Worm (Caenorhabditis elegans) whole organism, young adult: Measurements from ENCODE around the gene F38B7.10.

Experiments
- D2030.7 ChIP-seq: fragments of 200-800 bp; sonication (Bioruptor generic); IDR thresholded peaks from 2 replicates; pipeline ENCODE4 v1.3.6; 2022; ENCODE audit warnings: missing genetic modification reagents, missing genetic modification characterization, missing compliant biosample characterization
- F10E7.11 ChIP-seq: sonication (generic microtip); optimal IDR thresholded peaks from 2 replicates; lab custom pipeline; 2017; ENCODE audit warnings: mild to moderate bottlenecking, missing genetic modification characterization, moderate library complexity, missing compliant biosample characterization
- F22D6.2 ChIP-seq: sonication (generic microtip); optimal IDR thresholded peaks from 2 replicates; lab custom pipeline; 2016; ENCODE audit warnings: mild to moderate bottlenecking, missing genetic modification characterization, missing compliant biosample characterization
- F33H1.4 ChIP-seq: fragments of 200-800 bp; sonication (Bioruptor generic); IDR thresholded peaks from 2 replicates; pipeline ENCODE4 v1.3.6; 2022; ENCODE audit warnings: missing genetic modification reagents, missing genetic modification characterization, missing compliant biosample characterization
- F57C9.4 ChIP-seq: sonication (generic microtip); optimal IDR thresholded peaks from 2 replicates; lab custom pipeline; 2017; ENCODE audit warnings: mild to moderate bottlenecking, missing genetic modification characterization, missing compliant biosample characterization
- K11D2.4 ChIP-seq: fragments of 200-800 bp; sonication (Bioruptor generic); IDR thresholded peaks from 2 replicates; pipeline ENCODE4 v1.3.6; 2022; ENCODE audit warnings: missing genetic modification reagents, missing genetic modification characterization, missing compliant biosample characterization
- T07F8.4 ChIP-seq: sonication (generic microtip); optimal IDR thresholded peaks from 2 replicates; lab custom pipeline; 2016; ENCODE audit warnings: mild to moderate bottlenecking, missing genetic modification characterization, moderate library complexity, missing compliant biosample characterization
- T26A5.8 ChIP-seq: sonication (generic microtip); optimal IDR thresholded peaks from 2 replicates; lab custom pipeline; 2016; ENCODE audit warnings: missing genetic modification characterization, missing compliant biosample characterization
- Y53G8AR.9 ChIP-seq: fragments of 200-800 bp; sonication (Bioruptor generic); conservative IDR thresholded peaks from 2 replicates; pipeline ENCODE4 v1.3.6; 2022; ENCODE audit warnings: missing genetic modification reagents, missing genetic modification characterization, missing compliant biosample characterization
- Y56A3A.18 ChIP-seq: fragments of 200-800 bp; sonication (Bioruptor generic); IDR thresholded peaks from 2 replicates; pipeline ENCODE4 v1.3.6; 2022; ENCODE audit warnings: missing genetic modification reagents, missing genetic modification characterization, missing compliant biosample characterization
- ZK185.1 ChIP-seq: sonication (generic microtip); optimal IDR thresholded peaks from 2 replicates; lab custom pipeline; 2016; ENCODE audit warnings: mild to moderate bottlenecking, missing genetic modification characterization, missing compliant biosample characterization; ENCODE audit not compliant: poor library complexity, severe bottlenecking
- atf-7 ChIP-seq: sonication (generic microtip); optimal IDR thresholded peaks from 2 replicates; lab custom pipeline; 2017; ENCODE audit warnings: mild to moderate bottlenecking, missing genetic modification characterization, missing compliant biosample characterization
- athp-1 ChIP-seq: sonication (generic microtip); optimal IDR thresholded peaks from 2 replicates; lab custom pipeline; 2017; ENCODE audit warnings: mild to moderate bottlenecking, missing genetic modification characterization, missing compliant biosample characterization
- attf-3 ChIP-seq: fragments of 200-800 bp; sonication (Bioruptor generic); conservative IDR thresholded peaks from 2 replicates; pipeline ENCODE4 v1.3.6; 2022; ENCODE audit warnings: missing genetic modification reagents, missing genetic modification characterization, missing compliant biosample characterization
- bed-1 ChIP-seq: fragments of 200-800 bp; sonication (Bioruptor generic); IDR thresholded peaks from 2 replicates; pipeline ENCODE4 v1.3.6; 2022; ENCODE audit warnings: missing genetic modification reagents, missing genetic modification characterization, missing compliant biosample characterization
- bed-2 ChIP-seq: fragments of 200-800 bp; sonication (Bioruptor generic); IDR thresholded peaks from 2 replicates; pipeline ENCODE4 v1.3.6; 2022; ENCODE audit warnings: missing genetic modification reagents, missing genetic modification characterization, missing compliant biosample characterization
- cebp-2 ChIP-seq: fragments of 200-800 bp; sonication (Bioruptor generic); IDR thresholded peaks from 2 replicates; pipeline ENCODE4 v1.3.6; 2022; ENCODE audit warnings: missing genetic modification characterization, missing compliant biosample characterization
- ceh-27 ChIP-seq: fragments of 200-800 bp; sonication (Bioruptor generic); optimal IDR thresholded peaks from 2 replicates; lab custom pipeline; 2018; ENCODE audit warnings: mild to moderate bottlenecking, missing genetic modification characterization, moderate library complexity, missing compliant biosample characterization
- ceh-40 ChIP-seq: fragments of 200-800 bp; sonication (Bioruptor generic); IDR thresholded peaks from 2 replicates; pipeline ENCODE4 v1.3.6; 2022; ENCODE audit warnings: missing genetic modification characterization, missing compliant biosample characterization
- ceh-79 ChIP-seq: sonication (generic microtip); optimal IDR thresholded peaks from 2 replicates; lab custom pipeline; 2017; ENCODE audit warnings: mild to moderate bottlenecking, missing genetic modification characterization, missing compliant biosample characterization
- dpff-1 ChIP-seq: sonication (generic microtip); optimal IDR thresholded peaks from 2 replicates; lab custom pipeline; 2017; ENCODE audit warnings: mild to moderate bottlenecking, missing genetic modification characterization, missing compliant biosample characterization
- him-1 ChIP-seq: sonication (generic microtip); optimal IDR thresholded peaks from 2 replicates; lab custom pipeline; 2016; ENCODE audit warnings: missing genotype, missing genetic modification reagents, missing genetic modification characterization, missing compliant biosample characterization
- hmg-1.2 ChIP-seq: fragments of 200-800 bp; sonication (Bioruptor generic); IDR thresholded peaks from 2 replicates; pipeline ENCODE4 v1.3.6; 2022; ENCODE audit warnings: missing genetic modification reagents, missing genetic modification characterization, missing compliant biosample characterization
- lin-35 ChIP-seq, 3 experiments: fragments of 150-350 bp in 2 of 3; sonication (generic microtip) in 1 of 3; optimal IDR thresholded peaks; 2 replicates each; lab custom pipeline; 2014 to 2018; ENCODE audit warnings: missing biosample characterization in 3 of 3, missing genetic modification characterization in 3 of 3, missing genetic modification reagents in 3 of 3
- lir-1 ChIP-seq: fragments of 200-800 bp; sonication (Bioruptor generic); conservative IDR thresholded peaks from 2 replicates; pipeline ENCODE4 v1.3.6; 2022; ENCODE audit warnings: missing genetic modification reagents, missing genetic modification characterization, missing compliant biosample characterization
- lsl-1 ChIP-seq: fragments of 200-800 bp; sonication (Bioruptor generic); optimal IDR thresholded peaks from 2 replicates; lab custom pipeline; 2018; ENCODE audit warnings: mild to moderate bottlenecking, missing genetic modification characterization, moderate library complexity, missing compliant biosample characterization
- madf-3 ChIP-seq: fragments of 200-800 bp; sonication (Bioruptor generic); IDR thresholded peaks from 2 replicates; pipeline ENCODE4 v1.3.6; 2022; ENCODE audit warnings: missing genetic modification reagents, missing genetic modification characterization, missing compliant biosample characterization
- mcd-1 ChIP-seq: fragments of 200-800 bp; sonication (Bioruptor generic); IDR thresholded peaks from 2 replicates; pipeline ENCODE4 v1.3.6; 2022; ENCODE audit warnings: missing genetic modification reagents, missing genetic modification characterization, missing compliant biosample characterization
- mel-28 ChIP-seq: sonication (generic microtip); optimal IDR thresholded peaks from 2 replicates; lab custom pipeline; 2016; ENCODE audit warnings: borderline replicate concordance, mild to moderate bottlenecking, missing genetic modification characterization, missing compliant biosample characterization
- mes-4 ChIP-seq: sonication (generic microtip); optimal IDR thresholded peaks from 2 replicates; lab custom pipeline; 2016; ENCODE audit warnings: missing genotype, missing genetic modification characterization, missing compliant biosample characterization
- mxl-1 ChIP-seq: sonication (generic microtip); optimal IDR thresholded peaks from 2 replicates; lab custom pipeline; 2016; ENCODE audit warnings: missing genetic modification characterization, missing compliant biosample characterization
- nfya-2 ChIP-seq: fragments of 200-800 bp; sonication (Bioruptor generic); IDR thresholded peaks from 2 replicates; pipeline ENCODE4 v1.3.6; 2022; ENCODE audit warnings: missing genetic modification reagents, missing genetic modification characterization, missing compliant biosample characterization
- nfyb-1 ChIP-seq: fragments of 200-800 bp; sonication (Bioruptor generic); IDR thresholded peaks from 2 replicates; pipeline ENCODE4 v1.3.6; 2022; ENCODE audit warnings: missing genetic modification reagents, missing genetic modification characterization, missing compliant biosample characterization
- pha-4 ChIP-seq: fragments of 150-350 bp; sonication (generic microtip); optimal IDR thresholded peaks from 2 replicates; lab custom pipeline; 2014; ENCODE audit warnings: missing biosample characterization, missing genetic modification reagents, missing genetic modification characterization
- rcor-1 ChIP-seq: fragments of 200-800 bp; sonication (Bioruptor generic); IDR thresholded peaks from 2 replicates; pipeline ENCODE4 v1.3.6; 2022; ENCODE audit warnings: missing genetic modification reagents, missing genetic modification characterization, missing compliant biosample characterization
- repo-1 ChIP-seq: sonication (generic microtip); optimal IDR thresholded peaks from 2 replicates; lab custom pipeline; 2017; ENCODE audit warnings: mild to moderate bottlenecking, missing genetic modification characterization, missing compliant biosample characterization
- rpc-1 ChIP-seq, 2 experiments: fragments of 150-350 bp in 1 of 2; sonication (generic microtip) in 1 of 2; optimal IDR thresholded peaks; 2 replicates each; lab custom pipeline; 2014 to 2018; ENCODE audit warnings: missing biosample characterization in 1 of 2, missing genetic modification characterization in 1 of 2, missing genetic modification reagents in 1 of 2, missing genotype in 1 of 2
- sea-2 ChIP-seq: fragments of 200-800 bp; sonication (Bioruptor generic); IDR thresholded peaks from 2 replicates; pipeline ENCODE4 v1.3.6; 2022; ENCODE audit warnings: missing genetic modification characterization, missing compliant biosample characterization
- tlf-1 ChIP-seq: fragments of 200-800 bp; sonication (Bioruptor generic); optimal IDR thresholded peaks from 2 replicates; lab custom pipeline; 2018; ENCODE audit warnings: mild to moderate bottlenecking, missing genetic modification characterization, missing compliant biosample characterization
- unc-130 ChIP-seq: sonication (generic microtip); optimal IDR thresholded peaks from 2 replicates; lab custom pipeline; 2016; ENCODE audit warnings: missing genetic modification reagents, missing genetic modification characterization, missing compliant biosample characterization
- unc-62 ChIP-seq: fragments of 150-350 bp; optimal IDR thresholded peaks from 2 replicates; lab custom pipeline; 2014; ENCODE audit warnings: missing biosample characterization, missing genetic modification reagents, missing genetic modification characterization
- ztf-18 ChIP-seq: sonication (generic microtip); optimal IDR thresholded peaks from 2 replicates; lab custom pipeline; 2016; ENCODE audit warnings: missing genotype, mild to moderate bottlenecking, missing genetic modification characterization, missing compliant biosample characterization
- ztf-28 ChIP-seq: fragments of 200-800 bp; sonication (Bioruptor generic); IDR thresholded peaks from 2 replicates; pipeline ENCODE4 v1.3.6; 2022; ENCODE audit warnings: missing genetic modification reagents, missing genetic modification characterization, missing compliant biosample characterization

Gene F38B7.10

ce11 chrV:11521448-11521847 is 23.9 kb upstream of the F38B7.10 start, which contains the start of gene pafo-1 (continued):
- TF ChIP-seq ceh-27 (GFP tag; lab: Kevin White, UChicago) (peak; percentile 71), T26A5.8 (tag; lab: Kevin White, UChicago) (no peak), mxl-1 (tag; lab: Kevin White, UChicago) (no peak), F10E7.11 (peak; percentile 10), mcd-1 (GFP tag; lab: Robert Waterston, UW) (peak; percentile 91), F33H1.4 (GFP tag; lab: Robert Waterston, UW) (peak; percentile 74), nfya-2 (GFP tag; lab: Robert Waterston, UW) (no peak), T07F8.4 (no peak), madf-3 (peak; percentile 76; the same call in 1 of the 2 replicates), ztf-28 (GFP tag; lab: Robert Waterston, UW) (no peak), dpff-1 (tag; lab: Kevin White, UChicago) (no peak), rpc-1 (optimal IDR thresholded peaks at IDR 0.05; lab: Kevin White, UChicago) (no peak), rpc-1 (tag; optimal IDR thresholded peaks at IDR 0.05; lab: Kevin White, UChicago) (no peak), hmg-1.2 (peak; percentile 64), bed-2 (GFP tag; lab: Robert Waterston, UW) (no peak), ceh-40 (GFP tag; lab: Robert Waterston, UW) (no peak), lir-1 (GFP tag; lab: Robert Waterston, UW) (0 out of 2 replicates have a peak, but pooled peaks have one; percentile 42), rcor-1 (peak; percentile 88), pha-4 (peak; percentile 16), ceh-79 (tag; lab: Kevin White, UChicago) (no peak), lsl-1 (GFP tag; lab: Kevin White, UChicago) (peak; percentile 72), ZK185.1 (tag; lab: Kevin White, UChicago) (peak; percentile 88), tlf-1 (GFP tag; lab: Kevin White, UChicago) (peak; percentile 76), mel-28 (no peak), cebp-2 (no peak), him-1 (peak; percentile 56), F57C9.4 (no peak), bed-1 (GFP tag; lab: Robert Waterston, UW) (no peak), Y53G8AR.9 (GFP tag; lab: Robert Waterston, UW) (peak; percentile 91), attf-3 (GFP tag; lab: Robert Waterston, UW) (peak; percentile 62; the same call in 1 of the 2 replicates), athp-1 (tag; lab: Kevin White, UChicago) (peak; percentile 21), Y56A3A.18 (GFP tag; lab: Robert Waterston, UW) (peak; percentile 82; the same call in 1 of the 2 replicates), F22D6.2 (tag; lab: Kevin White, UChicago) (peak; percentile 45), K11D2.4 (GFP tag; lab: Robert Waterston, UW) (peak; percentile 84), repo-1 (tag; lab: Kevin White, UChicago) (peak; percentile 85), ztf-18 (tag; lab: Kevin White, UChicago) (peak; percentile 99), D2030.7 (GFP tag; lab: Robert Waterston, UW) (peak; percentile 85), atf-7 (tag; lab: Kevin White, UChicago) (peak; percentile 42), sea-2 (no peak), nfyb-1 (GFP tag; lab: Robert Waterston, UW) (peak; percentile 93), unc-130 (GFP tag; lab: Kevin White, UChicago) (peak; percentile 57), mes-4 (tag; lab: Kevin White, UChicago) (no peak), lin-35 (GFP tag; optimal IDR thresholded peaks at IDR 0.05; lab: Kevin White, UChicago) (peak; percentile 92 to 98 (median 93)), unc-62 (GFP tag; lab: Kevin White, UChicago) (no peak)
